Fruit fly (Drosophila melanogaster): ENCODE measurements around the gene CG46468.

The CG46468 gene

dm6 chr2L:9562713-9563112 lies 2.5 kb downstream of the CG46468 start (continued):
- TF ChIP-seq ERR (GFP tag; optimal IDR thresholded peaks at IDR 0.05): no peak
- TF ChIP-seq abd-A (tag; optimal IDR thresholded peaks at IDR 0.05): peak; percentile 29
- no peak for TF ChIP-seq CkIIα-i1 (GFP tag; IDR thresholded peaks at IDR 0.05)
- TF ChIP-seq kah (GFP tag; optimal IDR thresholded peaks at IDR 0.05): no peak
- no peak for TF ChIP-seq dmrt11E (tag; optimal IDR thresholded peaks at IDR 0.05)

- TF ChIP-seq CG6175 (GFP tag; IDR thresholded peaks at IDR 0.05): no peak
- no peak for TF ChIP-seq jing (GFP tag; optimal IDR thresholded peaks at IDR 0.05)
- TF ChIP-seq Drgx (GFP tag; IDR thresholded peaks at IDR 0.05): peak; percentile 57; the same call in 1 of the 2 replicates
- no peak for TF ChIP-seq Myb (GFP tag; optimal IDR thresholded peaks at IDR 0.05)
- no peak for TF ChIP-seq HHEX (GFP tag; optimal IDR thresholded peaks at IDR 0.05)
- TF ChIP-seq mirr (GFP tag; optimal IDR thresholded peaks at IDR 0.05): no peak
- peak; percentile 13 to 28 for TF ChIP-seq Trl (optimal IDR thresholded peaks at IDR 0.05)
- no peak for TF ChIP-seq Trl (GFP tag; optimal IDR thresholded peaks at IDR 0.05)
- peak; percentile 53; the same call in 1 of the 2 replicates for TF ChIP-seq CG7372 (GFP tag; IDR thresholded peaks at IDR 0.05)
- TF ChIP-seq CG12769 (tag; optimal IDR thresholded peaks at IDR 0.05): peak; percentile 76
- TF ChIP-seq gcm (GFP tag; optimal IDR thresholded peaks at IDR 0.05): no peak
- peak; percentile 32; the same call in 1 of the 3 replicates for TF ChIP-seq Dbx (GFP tag; IDR thresholded peaks at IDR 0.05)
- no peak for TF ChIP-seq exex (tag; optimal IDR thresholded peaks at IDR 0.05)
- TF ChIP-seq Deaf1 (tag; optimal IDR thresholded peaks at IDR 0.05): peak; percentile 70
- peak; percentile 23 for TF ChIP-seq CG10543 (GFP tag; optimal IDR thresholded peaks at IDR 0.05)
- no peak for TF ChIP-seq CG8478 (optimal IDR thresholded peaks at IDR 0.05)
- TF ChIP-seq CG11456 (GFP tag; IDR thresholded peaks at IDR 0.05): 0 out of 3 replicates have a peak, but pooled peaks have one; percentile 32
- TF ChIP-seq crol (GFP tag; IDR thresholded peaks at IDR 0.05): 0 out of 2 replicates have a peak, but pooled peaks have one; percentile 11
- TF ChIP-seq CG11560 (tag; IDR thresholded peaks at IDR 0.05): 0 out of 3 replicates have a peak, but pooled peaks have one; percentile 31
- TF ChIP-seq Ets65A (GFP tag): peak; percentile 47
- TF ChIP-seq Med (GFP tag): peak; percentile 70
- no peak for TF ChIP-seq dm (GFP tag; optimal IDR thresholded peaks at IDR 0.05)
- TF ChIP-seq CG2129 (GFP tag; IDR thresholded peaks at IDR 0.05; ENCODE audit: partially characterized antibody): no peak
- no peak for TF ChIP-seq kah (GFP tag; optimal IDR thresholded peaks at IDR 0.05)
- TF ChIP-seq rib (GFP tag; IDR thresholded peaks at IDR 0.05): 0 out of 2 replicates have a peak, but pooled peaks have one; percentile 28
- TF ChIP-seq CG1024 (GFP tag; IDR thresholded peaks at IDR 0.05): no peak
- no peak for TF ChIP-seq CG6791 (GFP tag; IDR thresholded peaks at IDR 0.05; ENCODE audit: partially characterized antibody)
- TF ChIP-seq Tbp (GFP tag; optimal IDR thresholded peaks at IDR 0.05): no peak
- no peak for TF ChIP-seq CG2712 (tag; optimal IDR thresholded peaks at IDR 0.05)
- TF ChIP-seq CG32532 (GFP tag; IDR thresholded peaks at IDR 0.05): peak; percentile 9; the same call in 1 of the 2 replicates
- no peak for TF ChIP-seq CG12942 (GFP tag; optimal IDR thresholded peaks at IDR 0.05)
- no peak for TF ChIP-seq p53 (GFP tag; optimal IDR thresholded peaks at IDR 0.05)
- TF ChIP-seq Blimp-1 (GFP tag; optimal IDR thresholded peaks at IDR 0.05): no peak
Observed at dm6 chr2L:9560045-9560587, 5.1 kb downstream of the CG46468 start.

- TF ChIP-seq ro (GFP tag; IDR thresholded peaks at IDR 0.05) (no peak), CG12942 (GFP tag; optimal IDR thresholded peaks at IDR 0.05) (no peak), tx (GFP tag; optimal IDR thresholded peaks at IDR 0.05) (no peak), Trl (optimal IDR thresholded peaks at IDR 0.05) (peak in 1 of 2 experiments; percentile 12), Trl (GFP tag; optimal IDR thresholded peaks at IDR 0.05) (no peak), CG10543 (GFP tag; optimal IDR thresholded peaks at IDR 0.05) (peak; percentile 9), CG12071 (GFP tag; optimal IDR thresholded peaks at IDR 0.05) (no peak), fru (optimal IDR thresholded peaks at IDR 0.05) (no peak), so (GFP tag; IDR thresholded peaks at IDR 0.05) (no peak), Usf (GFP tag; optimal IDR thresholded peaks at IDR 0.05) (no peak), ci (GFP tag; IDR thresholded peaks at IDR 0.05) (no peak), pros (GFP tag; optimal IDR thresholded peaks at IDR 0.05) (no peak), kah (GFP tag; optimal IDR thresholded peaks at IDR 0.05) (peak; percentile 55), slbo (GFP tag; IDR thresholded peaks at IDR 0.05) (peak; percentile 6; the same call in 1 of the 2 replicates), CG8290 (GFP tag; optimal IDR thresholded peaks at IDR 0.05) (no peak), CG8290 (tag; optimal IDR thresholded peaks at IDR 0.05) (no peak), klu (GFP tag; IDR thresholded peaks at IDR 0.05) (no peak), hbn (GFP tag; IDR thresholded peaks at IDR 0.05; ENCODE audit: partially characterized antibody) (no peak), CG12769 (tag; optimal IDR thresholded peaks at IDR 0.05) (peak; percentile 85), jing (GFP tag; optimal IDR thresholded peaks at IDR 0.05) (no peak), crol (GFP tag; IDR thresholded peaks at IDR 0.05) (peak; percentile 62)
Observed at dm6 chr2L:9557858-9558257, 7.4 kb downstream of the CG46468 start.
